Fruit fly (Drosophila melanogaster) whole organism, embryonic: ENCODE data around the gene Helz.

ENCODE experiments used
- B-H2 ChIP-seq: fragments of 200-800 bp; sonication (Bioruptor generic); optimal IDR thresholded peaks from 2 replicates; lab custom pipeline; 2018; ENCODE audit warnings: missing biosample characterization, mild to moderate bottlenecking, missing genetic modification characterization
- CG10267 ChIP-seq: fragments of 200-800 bp; sonication (Bioruptor generic); optimal IDR thresholded peaks from 2 replicates; lab custom pipeline; 2018; ENCODE audit warnings: missing biosample characterization, mild to moderate bottlenecking, missing genetic modification characterization, moderate library complexity
- CG10274 ChIP-seq: fragments of 200-800 bp; sonication (Bioruptor generic); optimal IDR thresholded peaks from 3 replicates; lab custom pipeline; 2017; ENCODE audit warnings: missing biosample characterization, mild to moderate bottlenecking, missing genetic modification characterization
- CG12942 ChIP-seq: fragments of 200-800 bp; sonication (Bioruptor generic); optimal IDR thresholded peaks from 3 replicates; lab custom pipeline; 2016; ENCODE audit warnings: missing biosample characterization, missing genetic modification characterization
- CG14441 ChIP-seq: fragments of 200-800 bp; sonication (Bioruptor generic); IDR thresholded peaks from 2 replicates; pipeline ENCODE4 v1.3.6; 2022; ENCODE audit warnings: missing biosample characterization, missing genetic modification characterization
- CG17361 ChIP-seq: fragments of 200-800 bp; sonication (Bioruptor generic); IDR thresholded peaks from 3 replicates; pipeline ENCODE4 v1.3.6; 2022; ENCODE audit warnings: missing biosample characterization, missing genetic modification characterization
- CG17612 ChIP-seq: fragments of 200-800 bp; sonication (Bioruptor generic); IDR thresholded peaks from 2 replicates; pipeline ENCODE4 v1.3.6; 2022; ENCODE audit warnings: missing biosample characterization, missing genetic modification characterization
- CG2678 ChIP-seq: fragments of 200-800 bp; sonication (Bioruptor generic); optimal IDR thresholded peaks from 3 replicates; lab custom pipeline; 2019; ENCODE audit warnings: missing biosample characterization, mild to moderate bottlenecking, missing genetic modification characterization, moderate library complexity
- CG2712 ChIP-seq: fragments of 200-800 bp; optimal IDR thresholded peaks from 3 replicates; lab custom pipeline; 2019; ENCODE audit warnings: missing biosample characterization, mild to moderate bottlenecking, missing genetic modification characterization, moderate library complexity
- CG3281 ChIP-seq: fragments of 200-800 bp; sonication (Bioruptor generic); optimal IDR thresholded peaks from 3 replicates; lab custom pipeline; 2017; ENCODE audit warnings: missing biosample characterization, mild to moderate bottlenecking, missing genetic modification characterization
- CG3847 ChIP-seq: fragments of 200-800 bp; sonication (Bioruptor generic); IDR thresholded peaks from 2 replicates; pipeline ENCODE4 v1.3.6; 2022; ENCODE audit warnings: missing biosample characterization, missing genetic modification characterization
- CG5180 ChIP-seq: fragments of 200-800 bp; sonication (Bioruptor generic); optimal IDR thresholded peaks from 3 replicates; lab custom pipeline; 2017; ENCODE audit warnings: missing biosample characterization, missing genetic modification characterization, mild to moderate bottlenecking, moderate library complexity, missing genetic modification reagents
- CG6175 ChIP-seq: fragments of 200-800 bp; sonication (Bioruptor generic); IDR thresholded peaks from 3 replicates; pipeline ENCODE4 v1.3.6; 2022; ENCODE audit warnings: missing biosample characterization, missing genetic modification characterization
- CG6689 ChIP-seq: fragments of 200-800 bp; sonication (Bioruptor generic); IDR thresholded peaks from 2 replicates; pipeline ENCODE4 v1.3.6; 2022; ENCODE audit warnings: missing biosample characterization, missing genetic modification characterization
- CG6765 ChIP-seq: fragments of 200-800 bp; sonication (Bioruptor generic); optimal IDR thresholded peaks from 3 replicates; lab custom pipeline; 2017; ENCODE audit warnings: missing biosample characterization, mild to moderate bottlenecking, missing genetic modification characterization
- CG6813 ChIP-seq: fragments of 200-800 bp; sonication (Bioruptor generic); optimal IDR thresholded peaks from 2 replicates; lab custom pipeline; 2017; ENCODE audit warnings: missing biosample characterization, missing genetic modification characterization, mild to moderate bottlenecking, moderate library complexity, missing genetic modification reagents
- CG8290 ChIP-seq, 3 experiments: fragments of 200-800 bp; sonication (Bioruptor generic); optimal IDR thresholded peaks; 2 replicates each; lab custom pipeline; 2016 to 2019; ENCODE audit warnings: missing biosample characterization in 3 of 3, missing genetic modification characterization in 3 of 3, mild to moderate bottlenecking in 2 of 3, moderate library complexity in 1 of 3
- CG8359 ChIP-seq: fragments of 200-800 bp; sonication (Bioruptor generic); optimal IDR thresholded peaks from 2 replicates; lab custom pipeline; 2017; ENCODE audit warnings: missing biosample characterization, mild to moderate bottlenecking, missing genetic modification characterization, borderline replicate concordance
- CG9817 ChIP-seq: fragments of 200-800 bp; sonication (Bioruptor generic); optimal IDR thresholded peaks from 2 replicates; lab custom pipeline; 2018; ENCODE audit warnings: missing biosample characterization, mild to moderate bottlenecking, missing genetic modification characterization, moderate library complexity
- Chrac-16 ChIP-seq: fragments of 200-800 bp; sonication (Bioruptor generic); optimal IDR thresholded peaks from 3 replicates; lab custom pipeline; 2016; ENCODE audit warnings: missing biosample characterization, missing genetic modification characterization
- Dad ChIP-seq: fragments of 200-800 bp; sonication (Bioruptor generic); optimal IDR thresholded peaks from 3 replicates; lab custom pipeline; 2016; ENCODE audit warnings: missing biosample characterization, missing genetic modification characterization
- Dip3 ChIP-seq: fragments of 200-800 bp; sonication (Bioruptor generic); optimal IDR thresholded peaks from 3 replicates; lab custom pipeline; 2016; ENCODE audit warnings: missing biosample characterization, missing genetic modification characterization
- E2f2 ChIP-seq: fragments of 200-800 bp; sonication (Bioruptor generic); IDR thresholded peaks from 2 replicates; pipeline ENCODE4 v1.3.6; 2022; ENCODE audit warnings: missing biosample characterization, missing genetic modification characterization
- HHEX ChIP-seq: fragments of 200-800 bp; sonication (Bioruptor generic); optimal IDR thresholded peaks from 3 replicates; lab custom pipeline; 2017; ENCODE audit warnings: missing biosample characterization, mild to moderate bottlenecking, missing genetic modification characterization, missing genetic modification reagents
- Jarid2 ChIP-seq: fragments of 200-800 bp; sonication (Bioruptor generic); optimal IDR thresholded peaks from 3 replicates; lab custom pipeline; 2017; ENCODE audit warnings: mild to moderate bottlenecking, missing biosample characterization, missing genetic modification reagents, missing genetic modification characterization
- Mes4 ChIP-seq: fragments of 200-800 bp; sonication (Bioruptor generic); optimal IDR thresholded peaks from 2 replicates; lab custom pipeline; 2016; ENCODE audit warnings: missing biosample characterization, missing genetic modification characterization
- NFAT ChIP-seq: fragments of 200-800 bp; sonication (Bioruptor generic); IDR thresholded peaks from 2 replicates; pipeline ENCODE4 v1.3.6; 2022; ENCODE audit warnings: missing biosample characterization, missing genetic modification characterization
- Nf-YB ChIP-seq: fragments of 200-800 bp; sonication (Bioruptor generic); optimal IDR thresholded peaks from 3 replicates; lab custom pipeline; 2019; ENCODE audit warnings: missing biosample characterization, mild to moderate bottlenecking, missing genetic modification characterization, moderate library complexity
- Oli ChIP-seq: fragments of 200-800 bp; sonication (Bioruptor generic); optimal IDR thresholded peaks from 2 replicates; lab custom pipeline; 2018; ENCODE audit warnings: missing biosample characterization, mild to moderate bottlenecking, missing genetic modification characterization, moderate library complexity
- Xrp1 ChIP-seq: fragments of 200-800 bp; sonication (Bioruptor generic); IDR thresholded peaks from 2 replicates; pipeline ENCODE4 v1.3.6; 2022; ENCODE audit warnings: missing biosample characterization, missing genetic modification characterization
- bcd ChIP-seq: fragments of 200-800 bp; sonication (Bioruptor generic); optimal IDR thresholded peaks from 2 replicates; lab custom pipeline; 2017; ENCODE audit warnings: missing biosample characterization, mild to moderate bottlenecking, missing genetic modification characterization
- caup ChIP-seq: fragments of 200-800 bp; sonication (Bioruptor generic); optimal IDR thresholded peaks from 3 replicates; lab custom pipeline; 2017; ENCODE audit warnings: missing biosample characterization, mild to moderate bottlenecking, missing genetic modification characterization, moderate library complexity; ENCODE audit not compliant: severe bottlenecking
- ci ChIP-seq: fragments of 200-800 bp; sonication (Bioruptor generic); IDR thresholded peaks from 3 replicates; pipeline ENCODE4 v1.3.6; 2022; ENCODE audit warnings: missing biosample characterization, missing genetic modification characterization
- dmrt99B ChIP-seq: fragments of 200-800 bp; sonication (Bioruptor generic); optimal IDR thresholded peaks from 2 replicates; lab custom pipeline; 2018; ENCODE audit warnings: missing biosample characterization, mild to moderate bottlenecking, missing genetic modification characterization, moderate library complexity
- eyg ChIP-seq: fragments of 200-800 bp; sonication (Bioruptor generic); optimal IDR thresholded peaks from 3 replicates; lab custom pipeline; 2016; ENCODE audit warnings: missing biosample characterization, missing genetic modification characterization
- fd96Cb ChIP-seq: fragments of 200-800 bp; sonication (Bioruptor generic); optimal IDR thresholded peaks from 2 replicates; lab custom pipeline; 2018; ENCODE audit warnings: missing biosample characterization, mild to moderate bottlenecking, missing genetic modification characterization, moderate library complexity
- gcm ChIP-seq: fragments of 200-800 bp; sonication (Bioruptor generic); optimal IDR thresholded peaks from 2 replicates; lab custom pipeline; 2019; ENCODE audit warnings: missing biosample characterization, mild to moderate bottlenecking, missing genetic modification characterization, moderate library complexity
- grau ChIP-seq: fragments of 200-800 bp; optimal IDR thresholded peaks from 3 replicates; lab custom pipeline; 2019; ENCODE audit warnings: missing biosample characterization, mild to moderate bottlenecking, missing genetic modification characterization, moderate library complexity
- gsb ChIP-seq: fragments of 200-800 bp; sonication (Bioruptor generic); IDR thresholded peaks from 2 replicates; pipeline ENCODE4 v1.3.6; 2022; ENCODE audit warnings: missing biosample characterization, missing genetic modification characterization
- ind ChIP-seq: fragments of 200-800 bp; sonication (Bioruptor generic); optimal IDR thresholded peaks from 3 replicates; lab custom pipeline; 2016; ENCODE audit warnings: missing biosample characterization, missing genetic modification characterization
- knrl ChIP-seq: fragments of 200-800 bp; sonication (Bioruptor generic); IDR thresholded peaks from 3 replicates; pipeline ENCODE4 v1.3.6; 2022; ENCODE audit warnings: missing biosample characterization, missing genetic modification characterization; ENCODE audit not compliant: partially characterized antibody
- lola ChIP-seq, 3 experiments: fragments of >200 bp in 2 of 3; fragments of 200-800 bp in 1 of 3; sonication (Bioruptor generic) in 1 of 3; optimal IDR thresholded peaks; 2 replicates each; lab custom pipeline; 2017 to 2019; ENCODE audit warnings: missing biosample characterization in 3 of 3, missing genetic modification characterization in 3 of 3, mild to moderate bottlenecking in 1 of 3, moderate library complexity in 1 of 3
- sd ChIP-seq: fragments of 200-800 bp; sonication (Bioruptor generic); optimal IDR thresholded peaks from 3 replicates; lab custom pipeline; 2018; ENCODE audit warnings: missing biosample characterization, mild to moderate bottlenecking, missing genetic modification characterization, moderate library complexity
- slp2 ChIP-seq: fragments of 200-800 bp; sonication (Bioruptor generic); optimal IDR thresholded peaks from 2 replicates; lab custom pipeline; 2016; ENCODE audit warnings: missing biosample characterization, missing genetic modification characterization
- tin ChIP-seq: fragments of 200-800 bp; sonication (Bioruptor generic); optimal IDR thresholded peaks from 3 replicates; lab custom pipeline; 2016; ENCODE audit warnings: missing biosample characterization, missing genetic modification characterization
- tio ChIP-seq: fragments of 200-800 bp; sonication (Bioruptor generic); optimal IDR thresholded peaks from 2 replicates; lab custom pipeline; 2017; ENCODE audit warnings: missing biosample characterization, missing genetic modification characterization, inconsistent platforms
- trem ChIP-seq: fragments of 200-800 bp; optimal IDR thresholded peaks from 3 replicates; lab custom pipeline; 2019; ENCODE audit warnings: missing biosample characterization, mild to moderate bottlenecking, missing genetic modification characterization, moderate library complexity
- twi ChIP-seq: fragments of 200-800 bp; optimal IDR thresholded peaks from 2 replicates; lab custom pipeline; 2019; ENCODE audit warnings: missing biosample characterization, mild to moderate bottlenecking, missing genetic modification characterization, moderate library complexity
- vfl ChIP-seq: fragments of 200-800 bp; sonication (Bioruptor generic); optimal IDR thresholded peaks from 2 replicates; lab custom pipeline; 2016; ENCODE audit warnings: missing biosample characterization, missing genetic modification characterization

Helz gene

DNA sequence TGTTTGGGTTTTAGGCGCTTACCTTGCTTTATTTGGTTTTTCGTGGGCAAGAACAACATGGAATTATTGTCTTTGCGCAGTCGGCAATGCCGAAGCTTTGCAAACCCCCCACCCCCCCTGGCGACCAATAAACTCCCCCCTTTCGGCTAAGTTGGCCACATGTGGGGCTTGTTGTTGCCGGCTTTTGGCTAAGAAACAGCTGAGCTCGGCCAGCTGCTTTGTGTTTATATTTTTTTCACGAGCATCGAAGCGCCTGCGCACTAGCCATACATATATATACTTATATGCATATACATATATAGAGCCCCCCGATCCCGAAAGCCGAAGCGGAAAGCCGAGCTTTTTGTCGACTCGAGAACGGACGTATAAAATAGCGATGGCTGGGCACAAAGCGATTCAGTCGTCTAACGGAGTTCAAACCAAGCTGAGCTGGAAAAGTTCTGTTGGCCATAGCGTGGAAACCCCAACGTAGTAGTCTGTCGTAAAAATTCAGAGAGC, 15.0 kb downstream of the Helz start, which contains the start of gene CG17839 (continued):
- TF ChIP-seq CG14441 (GFP tag; lab: Robert Waterston, UW) = no peak
- TF ChIP-seq Dad (GFP tag; lab: Kevin White, UChicago) = no peak
- TF ChIP-seq CG9817 (tag; lab: Kevin White, UChicago) = no peak
- peak; percentile 33 for TF ChIP-seq bcd (GFP tag; lab: Kevin White, UChicago)
- TF ChIP-seq Jarid2 (GFP tag; lab: Kevin White, UChicago) = peak; percentile 76
- TF ChIP-seq CG17612 (GFP tag; lab: Robert Waterston, UW) = no peak
- TF ChIP-seq CG17361 = no peak
- TF ChIP-seq CG3847 (GFP tag; lab: Robert Waterston, UW) = peak; percentile 11; the same call in 1 of the 2 replicates
- peak; percentile 51 for TF ChIP-seq CG3281 (GFP tag; lab: Kevin White, UChicago)
- TF ChIP-seq B-H2 (GFP tag; lab: Kevin White, UChicago) = peak; percentile 48
- 0 out of 2 replicates have a peak, but pooled peaks have one; percentile 19 for TF ChIP-seq E2f2
- TF ChIP-seq CG6813 (GFP tag; lab: Kevin White, UChicago) = peak; percentile 41
- TF ChIP-seq gcm (GFP tag; lab: Kevin White, UChicago) = no peak
- TF ChIP-seq Chrac-16 = no peak
- no peak for TF ChIP-seq slp2
- TF ChIP-seq CG2678 (tag; lab: Kevin White, UChicago) = peak; percentile 20
- 0 out of 3 replicates have a peak, but pooled peaks have one; percentile 13 for TF ChIP-seq knrl (GFP tag; lab: Robert Waterston, UW)
- no peak for TF ChIP-seq CG10274 (GFP tag; lab: Kevin White, UChicago)
- TF ChIP-seq Mes4 (GFP tag; lab: Kevin White, UChicago) = no peak
- TF ChIP-seq lola (GFP tag; optimal IDR thresholded peaks at IDR 0.05; lab: Kevin White, UChicago) = no peak
- no peak for TF ChIP-seq eyg (GFP tag; lab: Kevin White, UChicago)
- TF ChIP-seq sd = peak; percentile 79
- TF ChIP-seq gsb (GFP tag; lab: Robert Waterston, UW) = no peak
- no peak for TF ChIP-seq CG12942 (GFP tag; lab: Kevin White, UChicago)
- peak; percentile 4 for TF ChIP-seq grau (tag; lab: Kevin White, UChicago)
- peak; percentile 62 for TF ChIP-seq CG6765
- no peak for TF ChIP-seq CG8290 (GFP tag; optimal IDR thresholded peaks at IDR 0.05; lab: Kevin White, UChicago)
- TF ChIP-seq CG8290 (tag; optimal IDR thresholded peaks at IDR 0.05; lab: Kevin White, UChicago) = peak in 1 of 2 experiments; percentile 57
- no peak for TF ChIP-seq CG5180 (GFP tag; lab: Kevin White, UChicago)
- TF ChIP-seq Nf-YB = no peak

DNA sequence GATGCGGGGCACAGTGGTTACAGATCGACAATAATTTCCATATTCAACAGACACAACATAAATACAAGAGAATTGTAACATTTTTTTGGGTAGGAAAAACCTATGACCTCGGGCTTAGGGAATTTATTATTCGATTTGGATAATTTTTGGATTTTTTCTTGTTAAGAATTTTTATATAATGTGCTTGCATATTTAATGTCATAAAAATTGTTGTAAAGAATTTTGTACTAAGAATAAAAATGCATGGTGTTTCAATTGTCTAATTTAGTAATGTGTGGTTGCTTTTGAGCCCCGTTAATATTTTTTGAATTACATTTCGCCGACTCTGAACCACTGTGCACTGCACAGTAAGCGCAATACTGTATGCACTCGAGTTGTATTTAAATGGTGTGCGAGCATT, 26.9 kb downstream of the Helz start:
- TF ChIP-seq ci (GFP tag; lab: Robert Waterston, UW) (no peak), fd96Cb (peak; percentile 33), caup (no peak), dmrt99B (peak; percentile 35), Xrp1 (GFP tag; lab: Robert Waterston, UW) (peak; percentile 22; the same call in 1 of the 2 replicates), CG6689 (GFP tag; lab: Robert Waterston, UW) (0 out of 2 replicates have a peak, but pooled peaks have one; percentile 8), HHEX (GFP tag; lab: Kevin White, UChicago) (no peak), CG10267 (peak; percentile 11), CG6175 (GFP tag; lab: Robert Waterston, UW) (no peak), gcm (GFP tag; lab: Kevin White, UChicago) (peak; percentile 77), NFAT (GFP tag; lab: Robert Waterston, UW) (no peak), CG17361 (peak; percentile 21; the same call in 1 of the 3 replicates), twi (tag; lab: Kevin White, UChicago) (no peak), tin (no peak), CG8359 (GFP tag; lab: Kevin White, UChicago) (peak; percentile 2), Dip3 (GFP tag; lab: Kevin White, UChicago) (no peak), tio (GFP tag; lab: Kevin White, UChicago) (peak; percentile 8), trem (peak; percentile 28), CG2712 (tag; lab: Kevin White, UChicago) (peak; percentile 34), ind (peak; percentile 14), vfl (GFP tag; lab: Kevin White, UChicago) (no peak), Oli (tag; lab: Kevin White, UChicago) (peak; percentile 18)
